Worm (Caenorhabditis elegans): Measurements from ENCODE around the gene F58A3.3.

ce11 chrX:10990159-10990854 is 22.1 kb upstream of the F58A3.3 start:
- TF ChIP-seq nhr-237 (tag; optimal IDR thresholded peaks at IDR 0.05) (no peak), hif-1 (tag; optimal IDR thresholded peaks at IDR 0.05) (no peak), php-3 (GFP tag; IDR thresholded peaks at IDR 0.05) (peak; percentile 68), ceh-32 (tag; optimal IDR thresholded peaks at IDR 0.05; ENCODE audit: poor library complexity) (no peak), pha-4 (GFP tag; IDR thresholded peaks at IDR 0.05) (no peak), pha-4 (tag; optimal IDR thresholded peaks at IDR 0.05) (no peak), snpc-4 (tag; optimal IDR thresholded peaks at IDR 0.05) (no peak), fkh-10 (GFP tag; optimal IDR thresholded peaks at IDR 0.05) (no peak), zfp-2 (tag; optimal IDR thresholded peaks at IDR 0.05) (no peak), F49E8.2 (tag; optimal IDR thresholded peaks at IDR 0.05; ENCODE audit: borderline replicate concordance) (no peak), nhr-25 (tag; optimal IDR thresholded peaks at IDR 0.05; ENCODE audit: borderline replicate concordance, insufficient read depth) (no peak), mes-2 (tag; optimal IDR thresholded peaks at IDR 0.05; ENCODE audit: poor library complexity, severe bottlenecking) (no peak)
